Fruit fly (Drosophila melanogaster) S2 (cell line): ENCODE results near the gene CG7298.

Experiments
- CG8478 ChIP-seq: fragments of >200 bp; optimal IDR thresholded peaks from 2 replicates; lab custom pipeline; 2018
- CTCF ChIP-seq, 2 experiments: fragments of >200 bp; optimal IDR thresholded peaks; 2 replicates each; lab custom pipeline; 2018

- TF ChIP-seq CG8478 (lab: Kevin White, UChicago), result no peak
- no peak for TF ChIP-seq CTCF (optimal IDR thresholded peaks at IDR 0.05; lab: Kevin White, UChicago)
Measured at dm6 chr3L:20199569-20200247, 3.8 kb downstream of the CG7298 start, which contains the start of gene CG42833.
